Worm (Caenorhabditis elegans) whole organism, L1 larva: Measurements from ENCODE around the gene tbx-34.

ENCODE experiments used
- C04F5.9 ChIP-seq: sonication (generic microtip); optimal IDR thresholded peaks from 2 replicates; lab custom pipeline; 2016; ENCODE audit warnings: missing genetic modification characterization, missing compliant biosample characterization
- C34B4.2 ChIP-seq: sonication (generic microtip); optimal IDR thresholded peaks from 2 replicates; lab custom pipeline; 2017; ENCODE audit warnings: mild to moderate bottlenecking, missing genetic modification characterization, missing compliant biosample characterization
- blmp-1 ChIP-seq: fragments of 150-350 bp; optimal IDR thresholded peaks from 2 replicates; lab custom pipeline; 2014; ENCODE audit warnings: missing biosample characterization, missing genetic modification characterization
- ceh-88 ChIP-seq: fragments of 200-800 bp; sonication (Bioruptor generic); IDR thresholded peaks from 2 replicates; pipeline ENCODE4 v1.3.6; 2022; ENCODE audit warnings: missing genetic modification characterization, missing compliant biosample characterization
- ceh-90 ChIP-seq: sonication (generic microtip); optimal IDR thresholded peaks from 2 replicates; lab custom pipeline; 2016; ENCODE audit warnings: missing genetic modification characterization, missing compliant biosample characterization
- ces-1 ChIP-seq: fragments of 150-350 bp; optimal IDR thresholded peaks from 2 replicates; lab custom pipeline; 2014; ENCODE audit warnings: missing biosample characterization, missing genetic modification reagents, missing genetic modification characterization
- dpl-1 ChIP-seq, 3 experiments: fragments of 150-350 bp in 2 of 3; sonication (generic microtip) in 1 of 3; optimal IDR thresholded peaks; 2 replicates each; lab custom pipeline; 2014 to 2017; ENCODE audit warnings: missing biosample characterization in 3 of 3, missing genetic modification characterization in 3 of 3, missing genetic modification reagents in 3 of 3
- dsc-1 ChIP-seq: sonication (generic microtip); optimal IDR thresholded peaks from 2 replicates; lab custom pipeline; 2016; ENCODE audit warnings: mild to moderate bottlenecking, missing genetic modification characterization, missing compliant biosample characterization
- efl-1 ChIP-seq, 4 experiments: fragments of 150-350 bp; optimal IDR thresholded peaks in 3 of 4; peaks in 1 of 4; 1 replicate in 1 of 4; 2 replicates in 3 of 4; lab custom pipeline; 2014; ENCODE audit warnings: missing biosample characterization in 2 of 4, missing genetic modification characterization in 2 of 4, missing genetic modification reagents in 2 of 4
- efl-3 ChIP-seq: fragments of 200-800 bp; sonication (Bioruptor generic); optimal IDR thresholded peaks from 2 replicates; lab custom pipeline; 2018; ENCODE audit warnings: mild to moderate bottlenecking, missing genetic modification characterization, missing compliant biosample characterization
- egl-27 ChIP-seq, 2 experiments: fragments of 150-350 bp in 1 of 2; sonication (generic microtip); optimal IDR thresholded peaks; 3 replicates each; lab custom pipeline; 2017 to 2018; ENCODE audit warnings: missing biosample characterization in 2 of 2, missing genetic modification characterization in 2 of 2, missing genetic modification reagents in 2 of 2
- elt-2 ChIP-seq: sonication (generic microtip); optimal IDR thresholded peaks from 2 replicates; lab custom pipeline; 2016; ENCODE audit warnings: missing genetic modification characterization, mild to moderate bottlenecking, inconsistent platforms, missing compliant biosample characterization, missing genetic modification reagents
- elt-3 ChIP-seq, 6 experiments: fragments of 150-350 bp in 1 of 6; sonication (generic microtip); optimal IDR thresholded peaks; 2 replicates each; lab custom pipeline; 2017 to 2018; ENCODE audit warnings: missing biosample characterization in 6 of 6, missing genetic modification characterization in 6 of 6, inconsistent platforms in 1 of 6
- hlh-17 ChIP-seq: fragments of 200-800 bp; sonication (Bioruptor generic); optimal IDR thresholded peaks from 2 replicates; lab custom pipeline; 2018; ENCODE audit warnings: missing genetic modification characterization, mild to moderate bottlenecking, missing compliant biosample characterization, moderate library complexity, borderline replicate concordance
- hlh-4 ChIP-seq: sonication (generic microtip); optimal IDR thresholded peaks from 2 replicates; lab custom pipeline; 2016; ENCODE audit warnings: mild to moderate bottlenecking, missing genetic modification characterization, missing compliant biosample characterization
- irx-1 ChIP-seq: sonication (generic microtip); optimal IDR thresholded peaks from 2 replicates; lab custom pipeline; 2016; ENCODE audit warnings: missing genetic modification characterization, missing compliant biosample characterization
- isw-1 ChIP-seq: fragments of 200-800 bp; sonication (Bioruptor generic); IDR thresholded peaks from 2 replicates; pipeline ENCODE4 v1.3.6; 2022; ENCODE audit warnings: missing genetic modification characterization, missing compliant biosample characterization
- lin-14 ChIP-seq: fragments of 200-800 bp; sonication (Bioruptor generic); optimal IDR thresholded peaks from 2 replicates; lab custom pipeline; 2018; ENCODE audit warnings: mild to moderate bottlenecking, missing genetic modification characterization, moderate library complexity, missing compliant biosample characterization
- lin-15B ChIP-seq: fragments of 150-350 bp; sonication (generic microtip); optimal IDR thresholded peaks from 3 replicates; lab custom pipeline; 2014; ENCODE audit warnings: missing biosample characterization, missing genetic modification characterization
- lin-35 ChIP-seq, 2 experiments: fragments of 150-350 bp; optimal IDR thresholded peaks; 2 replicates each; lab custom pipeline; 2014; ENCODE audit warnings: missing biosample characterization in 2 of 2, missing genetic modification characterization in 2 of 2, missing genetic modification reagents in 2 of 2
- lir-3 ChIP-seq: sonication (generic microtip); optimal IDR thresholded peaks from 2 replicates; lab custom pipeline; 2016; ENCODE audit warnings: mild to moderate bottlenecking, missing genetic modification characterization, moderate library complexity, missing compliant biosample characterization; ENCODE audit not compliant: poor library complexity
- mab-9 ChIP-seq: fragments of 200-800 bp; sonication (Bioruptor generic); IDR thresholded peaks from 2 replicates; pipeline ENCODE4 v1.3.6; 2022; ENCODE audit warnings: missing genetic modification reagents, missing genetic modification characterization, missing compliant biosample characterization
- mdl-1 ChIP-seq, 2 experiments: fragments of 150-350 bp; optimal IDR thresholded peaks; 2 replicates each; lab custom pipeline; 2014 to 2017; ENCODE audit warnings: missing biosample characterization in 2 of 2, missing genetic modification characterization in 2 of 2, inconsistent platforms in 1 of 2
- mep-1 ChIP-seq: fragments of 150-350 bp; optimal IDR thresholded peaks from 2 replicates; lab custom pipeline; 2014; ENCODE audit warnings: missing biosample characterization, missing genetic modification characterization
- nhr-20 ChIP-seq: sonication (generic microtip); optimal IDR thresholded peaks from 2 replicates; lab custom pipeline; 2016; ENCODE audit warnings: mild to moderate bottlenecking, missing genetic modification characterization, missing compliant biosample characterization
- nhr-85 ChIP-seq: sonication (generic microtip); peaks from one replicate; lab custom pipeline; 2016; ENCODE audit warnings: missing genetic modification characterization, inconsistent platforms, missing compliant biosample characterization
- nhr-90 ChIP-seq: sonication (generic microtip); optimal IDR thresholded peaks from 2 replicates; lab custom pipeline; 2016; ENCODE audit warnings: mild to moderate bottlenecking, missing genetic modification characterization, missing compliant biosample characterization; ENCODE audit not compliant: poor library complexity
- skn-1 ChIP-seq: fragments of 150-350 bp; optimal IDR thresholded peaks from 2 replicates; lab custom pipeline; 2014; ENCODE audit warnings: missing biosample characterization, missing genetic modification characterization
- snpc-4 ChIP-seq: fragments of 150-350 bp; optimal IDR thresholded peaks from 2 replicates; lab custom pipeline; 2014; ENCODE audit warnings: missing biosample characterization, missing genetic modification characterization
- snu-23 ChIP-seq: sonication (generic microtip); optimal IDR thresholded peaks from 2 replicates; lab custom pipeline; 2016; ENCODE audit warnings: missing genetic modification characterization, missing compliant biosample characterization
- sox-4 ChIP-seq: sonication (generic microtip); optimal IDR thresholded peaks from 2 replicates; lab custom pipeline; 2016; ENCODE audit warnings: missing genetic modification characterization, missing compliant biosample characterization
- sup-37 ChIP-seq: fragments of 200-800 bp; sonication (Bioruptor generic); optimal IDR thresholded peaks from 2 replicates; lab custom pipeline; 2018; ENCODE audit warnings: mild to moderate bottlenecking, missing genetic modification characterization, missing compliant biosample characterization
- tbx-2 ChIP-seq: sonication (generic microtip); optimal IDR thresholded peaks from 2 replicates; lab custom pipeline; 2016; ENCODE audit warnings: missing genetic modification characterization, missing compliant biosample characterization
- unc-130 ChIP-seq: fragments of 150-350 bp; optimal IDR thresholded peaks from 2 replicates; lab custom pipeline; 2017; ENCODE audit warnings: missing biosample characterization, missing genetic modification characterization, inconsistent platforms
- unc-30 ChIP-seq: sonication (generic microtip); optimal IDR thresholded peaks from 2 replicates; lab custom pipeline; 2017; ENCODE audit warnings: missing biosample characterization, missing genetic modification characterization
- unc-98 ChIP-seq: fragments of 200-800 bp; sonication (Bioruptor generic); IDR thresholded peaks from 2 replicates; pipeline ENCODE4 v1.3.6; 2022; ENCODE audit warnings: missing genetic modification characterization, missing compliant biosample characterization
- vab-15 ChIP-seq: sonication (generic microtip); optimal IDR thresholded peaks from 2 replicates; lab custom pipeline; 2017; ENCODE audit warnings: missing genotype, mild to moderate bottlenecking, missing genetic modification characterization, missing compliant biosample characterization
- zag-1 ChIP-seq: fragments of 150-350 bp; optimal IDR thresholded peaks from 2 replicates; lab custom pipeline; 2014; ENCODE audit warnings: missing biosample characterization, missing genetic modification characterization
- zip-4 ChIP-seq: fragments of 200-800 bp; sonication (Bioruptor generic); optimal IDR thresholded peaks from 2 replicates; lab custom pipeline; 2018; ENCODE audit warnings: mild to moderate bottlenecking, missing genetic modification characterization, moderate library complexity, missing compliant biosample characterization

tbx-34 gene

ce11 chrIII:11240776-11241175 lies 22.7 kb upstream of the tbx-34 start:
- peak in 4 of 6 experiments; percentile 29 to 77 (median 54) for TF ChIP-seq elt-3 (tag; optimal IDR thresholded peaks at IDR 0.05; lab: Kevin White, UChicago)
- peak; percentile 13 for TF ChIP-seq nhr-90 (tag; lab: Kevin White, UChicago)
- peak; percentile 6 for TF ChIP-seq mep-1 (tag; lab: Kevin White, UChicago)
- peak; percentile 67 for TF ChIP-seq nhr-85 (tag; lab: Kevin White, UChicago)
- peak; percentile 63 for TF ChIP-seq blmp-1 (tag; lab: Kevin White, UChicago)
- TF ChIP-seq lin-35 (GFP tag; optimal IDR thresholded peaks at IDR 0.05; lab: Kevin White, UChicago) = peak in 1 of 2 experiments; percentile 16
- no peak for TF ChIP-seq lir-3
- no peak for TF ChIP-seq isw-1
- TF ChIP-seq lin-14 = peak; percentile 21
- no peak for TF ChIP-seq egl-27 (tag; optimal IDR thresholded peaks at IDR 0.05; lab: Kevin White, UChicago)
- TF ChIP-seq snu-23 = peak; percentile 11

- TF ChIP-seq hlh-17 = no peak
- TF ChIP-seq efl-1 (optimal IDR thresholded peaks at IDR 0.05; lab: Kevin White, UChicago) = no peak
- TF ChIP-seq efl-1 (GFP tag; optimal IDR thresholded peaks at IDR 0.05 in 1 of 2; lab: Kevin White, UChicago) = no peak
- TF ChIP-seq C34B4.2 = no peak
- TF ChIP-seq elt-3 (tag; optimal IDR thresholded peaks at IDR 0.05; lab: Kevin White, UChicago) = no peak
- no peak for TF ChIP-seq skn-1
- no peak for TF ChIP-seq C04F5.9
- TF ChIP-seq snpc-4 = no peak
- TF ChIP-seq hlh-4 (tag; lab: Kevin White, UChicago) = no peak
- no peak for TF ChIP-seq nhr-85 (tag; lab: Kevin White, UChicago)
- no peak for TF ChIP-seq vab-15
- TF ChIP-seq ceh-90 (tag; lab: Kevin White, UChicago) = no peak
- TF ChIP-seq efl-3 (GFP tag; lab: Kevin White, UChicago) = no peak
- TF ChIP-seq unc-30 (tag; lab: Kevin White, UChicago) = no peak
- TF ChIP-seq tbx-2 (tag; lab: Kevin White, UChicago) = no peak
- TF ChIP-seq lin-35 (GFP tag; optimal IDR thresholded peaks at IDR 0.05; lab: Kevin White, UChicago) = no peak
- TF ChIP-seq unc-130 (tag; lab: Kevin White, UChicago) = no peak
- TF ChIP-seq dpl-1 (GFP tag; optimal IDR thresholded peaks at IDR 0.05; lab: Kevin White, UChicago) = no peak
- no peak for TF ChIP-seq mab-9 (GFP tag; lab: Robert Waterston, UW)
- TF ChIP-seq elt-2 (tag; lab: Kevin White, UChicago) = no peak
These were observed 20.7 kb upstream of the tbx-34 start for ce11 chrIII:11238790-11239189.

DNA sequence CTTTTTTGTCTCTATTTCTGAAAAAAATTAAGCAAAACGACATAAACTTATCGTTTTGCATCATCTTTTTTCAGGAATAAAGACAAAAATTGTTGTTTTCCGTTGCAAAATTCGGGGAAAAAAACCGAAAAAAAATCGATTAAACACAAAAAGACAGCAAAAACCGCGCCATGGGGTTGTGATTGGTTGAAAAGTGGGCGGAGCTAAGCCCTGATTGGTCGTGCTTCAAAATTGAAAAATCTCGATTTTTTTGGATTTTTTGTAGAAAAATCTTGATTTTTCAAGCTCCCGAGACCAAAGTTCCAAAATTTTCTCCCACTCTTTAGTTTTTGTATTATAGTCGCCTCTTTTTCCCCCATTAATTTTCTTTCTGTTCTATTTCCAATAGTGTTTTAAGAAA lies 20.3 kb upstream of the tbx-34 start:
- TF ChIP-seq sup-37 = no peak
- no peak for TF ChIP-seq mep-1 (tag; lab: Kevin White, UChicago)
- TF ChIP-seq snpc-4 = no peak
- no peak for TF ChIP-seq nhr-85 (tag; lab: Kevin White, UChicago)
- no peak for TF ChIP-seq ceh-88 (GFP tag; lab: Robert Waterston, UW)
- no peak for TF ChIP-seq zip-4 (GFP tag; lab: Kevin White, UChicago)
- TF ChIP-seq dsc-1 (tag; lab: Kevin White, UChicago) = no peak
- no peak for TF ChIP-seq snu-23
- no peak for TF ChIP-seq lin-15B
- TF ChIP-seq zag-1 (tag; lab: Kevin White, UChicago) = no peak
- no peak for TF ChIP-seq elt-3 (tag; optimal IDR thresholded peaks at IDR 0.05; lab: Kevin White, UChicago)
- no peak for TF ChIP-seq mdl-1 (tag; optimal IDR thresholded peaks at IDR 0.05; lab: Kevin White, UChicago)
- no peak for TF ChIP-seq nhr-20 (tag; lab: Kevin White, UChicago)
- no peak for TF ChIP-seq elt-2 (tag; lab: Kevin White, UChicago)
- TF ChIP-seq unc-98 = no peak
- no peak for TF ChIP-seq ces-1 (GFP tag; lab: Kevin White, UChicago)
- no peak for TF ChIP-seq sox-4
- no peak for TF ChIP-seq irx-1 (tag; lab: Kevin White, UChicago)
